Worm (Caenorhabditis elegans) whole organism, late embryonic: ENCODE data around the gene F49E2.2.

ENCODE experiments used
- C38D4.7 ChIP-seq: fragments of 200-800 bp; sonication (Bioruptor generic); optimal IDR thresholded peaks from 2 replicates; lab custom pipeline; 2018; ENCODE audit warnings: mild to moderate bottlenecking, missing genetic modification characterization, moderate library complexity, missing compliant biosample characterization
- K02D7.2 ChIP-seq: sonication (generic microtip); optimal IDR thresholded peaks from 2 replicates; lab custom pipeline; 2017; ENCODE audit warnings: mild to moderate bottlenecking, missing genetic modification characterization, missing compliant biosample characterization
- K09A11.1 ChIP-seq: sonication (generic microtip); optimal IDR thresholded peaks from 2 replicates; lab custom pipeline; 2017; ENCODE audit warnings: antibody characterized with exemption, mild to moderate bottlenecking, missing genetic modification characterization, missing compliant biosample characterization; ENCODE audit not compliant: insufficient read depth
- T23F11.4 ChIP-seq: fragments of 200-800 bp; sonication (Bioruptor generic); optimal IDR thresholded peaks from 2 replicates; lab custom pipeline; 2018; ENCODE audit warnings: mild to moderate bottlenecking, missing genetic modification characterization, missing compliant biosample characterization
- Y22D7AL.16 ChIP-seq: sonication (generic microtip); optimal IDR thresholded peaks from 2 replicates; lab custom pipeline; 2016; ENCODE audit warnings: missing genetic modification characterization, missing compliant biosample characterization
- ahr-1 ChIP-seq: sonication (generic microtip); optimal IDR thresholded peaks from 2 replicates; lab custom pipeline; 2016; ENCODE audit warnings: missing genetic modification characterization, missing compliant biosample characterization
- ama-1 ChIP-seq: fragments of 150-350 bp; optimal IDR thresholded peaks from 2 replicates; lab custom pipeline; 2014
- ceh-19 ChIP-seq: fragments of 200-800 bp; sonication (Bioruptor generic); optimal IDR thresholded peaks from 2 replicates; lab custom pipeline; 2018; ENCODE audit warnings: mild to moderate bottlenecking, missing genetic modification characterization, missing compliant biosample characterization
- ceh-2 ChIP-seq: sonication (generic microtip); optimal IDR thresholded peaks from 2 replicates; lab custom pipeline; 2016; ENCODE audit warnings: missing genotype, missing genetic modification characterization, missing compliant biosample characterization
- ceh-24 ChIP-seq: sonication (generic microtip); optimal IDR thresholded peaks from 2 replicates; lab custom pipeline; 2016; ENCODE audit warnings: mild to moderate bottlenecking, missing genetic modification characterization, missing compliant biosample characterization
- ceh-30 ChIP-seq: fragments of 150-350 bp; optimal IDR thresholded peaks from 2 replicates; lab custom pipeline; 2014; ENCODE audit warnings: missing biosample characterization, missing genetic modification characterization
- ceh-31 ChIP-seq: sonication (generic microtip); optimal IDR thresholded peaks from 2 replicates; lab custom pipeline; 2016; ENCODE audit warnings: missing genetic modification characterization, missing compliant biosample characterization
- ceh-45 ChIP-seq: fragments of 200-800 bp; sonication (Bioruptor generic); IDR thresholded peaks from 2 replicates; pipeline ENCODE4 v1.3.6; 2022; ENCODE audit warnings: missing genetic modification reagents, missing genetic modification characterization, missing compliant biosample characterization
- ceh-48 ChIP-seq: sonication (generic microtip); optimal IDR thresholded peaks from 2 replicates; lab custom pipeline; 2016; ENCODE audit warnings: missing genetic modification characterization, inconsistent platforms, missing compliant biosample characterization
- ceh-9 ChIP-seq: sonication (generic microtip); optimal IDR thresholded peaks from 2 replicates; lab custom pipeline; 2016; ENCODE audit warnings: mild to moderate bottlenecking, missing genetic modification characterization, inconsistent platforms, missing compliant biosample characterization
- elt-4 ChIP-seq: sonication (generic microtip); optimal IDR thresholded peaks from 2 replicates; lab custom pipeline; 2016; ENCODE audit warnings: missing genetic modification characterization, missing compliant biosample characterization
- eyg-1 ChIP-seq: sonication (generic microtip); optimal IDR thresholded peaks from 2 replicates; lab custom pipeline; 2016; ENCODE audit warnings: missing genotype, missing genetic modification characterization, missing compliant biosample characterization
- fax-1 ChIP-seq: sonication (generic microtip); optimal IDR thresholded peaks from 2 replicates; lab custom pipeline; 2016; ENCODE audit warnings: missing genotype, missing genetic modification characterization, missing compliant biosample characterization
- fkh-6 ChIP-seq: sonication (generic microtip); optimal IDR thresholded peaks from 2 replicates; lab custom pipeline; 2016; ENCODE audit warnings: missing genetic modification characterization, missing compliant biosample characterization
- hlh-13 ChIP-seq: fragments of 200-800 bp; sonication (Bioruptor generic); optimal IDR thresholded peaks from 2 replicates; lab custom pipeline; 2018; ENCODE audit warnings: mild to moderate bottlenecking, missing genetic modification characterization, missing compliant biosample characterization
- hlh-15 ChIP-seq: sonication (generic microtip); optimal IDR thresholded peaks from 2 replicates; lab custom pipeline; 2016; ENCODE audit warnings: missing genetic modification characterization, missing compliant biosample characterization
- hlh-6 ChIP-seq: sonication (generic microtip); optimal IDR thresholded peaks from 2 replicates; lab custom pipeline; 2016; ENCODE audit warnings: missing genotype, missing genetic modification characterization, missing compliant biosample characterization
- hlh-8 ChIP-seq: sonication (generic microtip); optimal IDR thresholded peaks from 2 replicates; lab custom pipeline; 2016; ENCODE audit warnings: missing genotype, missing genetic modification characterization, missing compliant biosample characterization
- lim-6 ChIP-seq: sonication (generic microtip); optimal IDR thresholded peaks from 2 replicates; lab custom pipeline; 2016; ENCODE audit warnings: missing genetic modification characterization, missing compliant biosample characterization
- lin-11 ChIP-seq: fragments of 200-800 bp; sonication (Bioruptor generic); optimal IDR thresholded peaks from 2 replicates; lab custom pipeline; 2018; ENCODE audit warnings: mild to moderate bottlenecking, missing genetic modification characterization, missing compliant biosample characterization
- madf-2 ChIP-seq: sonication (generic microtip); optimal IDR thresholded peaks from 2 replicates; lab custom pipeline; 2017; ENCODE audit warnings: missing genetic modification characterization, missing compliant biosample characterization
- mec-3 ChIP-seq: sonication (generic microtip); optimal IDR thresholded peaks from 2 replicates; lab custom pipeline; 2016; ENCODE audit warnings: borderline replicate concordance, missing genetic modification characterization, missing compliant biosample characterization
- nfya-1 ChIP-seq: sonication (generic microtip); optimal IDR thresholded peaks from 2 replicates; lab custom pipeline; 2017; ENCODE audit warnings: missing genetic modification characterization, mild to moderate bottlenecking, missing compliant biosample characterization, antibody characterized with exemption, moderate library complexity
- nhr-11 ChIP-seq: fragments of 150-350 bp; optimal IDR thresholded peaks from 2 replicates; lab custom pipeline; 2014; ENCODE audit warnings: missing biosample characterization, missing genetic modification characterization
- odd-2 ChIP-seq: sonication (generic microtip); optimal IDR thresholded peaks from 2 replicates; lab custom pipeline; 2017; ENCODE audit warnings: antibody characterized with exemption, mild to moderate bottlenecking, missing genetic modification characterization, missing compliant biosample characterization
- pag-3 ChIP-seq: sonication (generic microtip); optimal IDR thresholded peaks from 2 replicates; lab custom pipeline; 2016; ENCODE audit warnings: missing compliant biosample characterization, missing genetic modification characterization, borderline replicate concordance
- pha-4 ChIP-seq: fragments of 150-350 bp; optimal IDR thresholded peaks from 2 replicates; lab custom pipeline; 2018; ENCODE audit warnings: missing biosample characterization, missing genetic modification reagents, missing genetic modification characterization
- pros-1 ChIP-seq: fragments of 150-350 bp; optimal IDR thresholded peaks from 2 replicates; lab custom pipeline; 2014; ENCODE audit warnings: missing biosample characterization, missing genetic modification reagents, missing genetic modification characterization
- ref-2 ChIP-seq: sonication (generic microtip); optimal IDR thresholded peaks from 2 replicates; lab custom pipeline; 2016; ENCODE audit warnings: missing genetic modification characterization, missing compliant biosample characterization
- sox-4 ChIP-seq: sonication (generic microtip); optimal IDR thresholded peaks from 2 replicates; lab custom pipeline; 2017; ENCODE audit warnings: mild to moderate bottlenecking, missing genetic modification characterization, inconsistent platforms, missing compliant biosample characterization
- syd-9 ChIP-seq: sonication (generic microtip); optimal IDR thresholded peaks from 2 replicates; lab custom pipeline; 2016; ENCODE audit warnings: mild to moderate bottlenecking, missing genetic modification characterization, moderate library complexity, missing compliant biosample characterization
- unc-3 ChIP-seq, 2 experiments: fragments of 200-800 bp in 1 of 2; sonication (Bioruptor generic) in 1 of 2; sonication (generic microtip) in 1 of 2; conservative IDR thresholded peaks in 1 of 2; optimal IDR thresholded peaks in 1 of 2; 2 replicates each; pipeline versions ENCODE4 v1.3.6 to Lab custom; 2016 to 2022; ENCODE audit warnings: missing compliant biosample characterization in 2 of 2, missing genetic modification characterization in 2 of 2, missing genetic modification reagents in 1 of 2
- unc-42 ChIP-seq: sonication (generic microtip); optimal IDR thresholded peaks from 2 replicates; lab custom pipeline; 2016; ENCODE audit warnings: missing genotype, missing genetic modification characterization, missing compliant biosample characterization
- ztf-16 ChIP-seq: sonication (generic microtip); optimal IDR thresholded peaks from 2 replicates; lab custom pipeline; 2017; ENCODE audit warnings: missing genetic modification characterization, missing compliant biosample characterization

F49E2.2 gene

DNA sequence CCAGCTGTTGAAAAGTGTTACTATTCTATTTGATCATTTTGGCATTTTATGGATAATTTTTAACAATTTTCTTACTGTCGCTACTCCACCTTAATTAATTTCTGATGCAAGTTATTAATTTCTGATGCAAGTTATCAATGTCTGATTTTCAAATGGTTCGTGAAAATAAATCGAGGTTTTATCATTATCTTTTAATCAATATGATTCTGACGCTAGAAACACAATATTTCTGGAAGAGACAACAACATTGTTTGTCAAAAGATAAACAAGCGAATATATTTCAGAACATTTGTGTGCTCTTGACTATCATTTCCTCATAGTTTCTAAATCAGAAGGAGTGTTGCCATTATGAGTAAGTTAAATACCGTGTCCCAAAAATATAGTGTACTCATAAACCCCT is at the start of gene F49E2.2:
F49E2.2 (plus strand) TSS at position 301 of the 400 bp plus-strand sequence.
- TF ChIP-seq ztf-16 (tag; lab: Kevin White, UChicago): no peak
- TF ChIP-seq ceh-45: no peak
- TF ChIP-seq ahr-1: no peak
- TF ChIP-seq mec-3 (tag; lab: Kevin White, UChicago): no peak
- TF ChIP-seq ceh-24 (tag; lab: Kevin White, UChicago): no peak

DNA sequence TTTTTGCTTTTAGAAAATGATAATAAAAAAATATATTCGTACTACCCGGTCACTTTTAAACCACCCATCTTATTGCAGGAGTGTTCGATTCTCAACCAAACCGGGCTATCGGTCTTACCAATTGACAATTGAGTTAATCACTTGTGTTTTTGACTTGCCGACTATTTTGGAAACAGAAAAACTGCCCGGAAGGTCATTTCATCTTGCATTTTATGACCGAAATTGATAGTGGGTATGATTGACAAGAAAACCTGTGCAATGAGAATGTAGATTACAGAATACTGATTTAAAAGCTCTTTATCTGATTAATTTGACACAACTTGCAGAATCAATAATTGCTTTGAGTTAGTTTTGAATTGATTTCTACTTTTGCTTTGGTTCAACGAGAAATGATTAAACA is 49.4 kb upstream of the F49E2.2 start, which contains the start of gene C07B5.2:
C07B5.2 (minus strand) TSS at position 101 of the 400 bp plus-strand sequence.
- TF ChIP-seq mec-3 (tag; lab: Kevin White, UChicago) (no peak), elt-4 (tag; lab: Kevin White, UChicago) (no peak), lin-11 (no peak), eyg-1 (tag; lab: Kevin White, UChicago) (no peak), unc-42 (tag; lab: Kevin White, UChicago) (no peak), pag-3 (tag; lab: Kevin White, UChicago) (no peak), ceh-31 (tag; lab: Kevin White, UChicago) (no peak), Y22D7AL.16 (tag; lab: Kevin White, UChicago) (no peak), pros-1 (tag; lab: Kevin White, UChicago) (no peak), hlh-15 (tag; lab: Kevin White, UChicago) (no peak), unc-3 (GFP tag; conservative IDR thresholded peaks at IDR 0.05; lab: Robert Waterston, UW) (no peak), unc-3 (tag; optimal IDR thresholded peaks at IDR 0.05; lab: Kevin White, UChicago) (no peak), ceh-2 (no peak), C38D4.7 (no peak), T23F11.4 (no peak), hlh-13 (GFP tag; lab: Kevin White, UChicago) (no peak), nfya-1 (tag; lab: Kevin White, UChicago) (no peak), ceh-48 (no peak), fkh-6 (no peak), ceh-9 (no peak), sox-4 (no peak)

ce11 chrX:9518719-9519118 is 47.8 kb upstream of the F49E2.2 start, which contains the start of gene C07B5.6:
TSS of gene C07B5.6 (plus strand) at chrX:9519019.
- TF ChIP-seq lin-11 (no peak), madf-2 (tag; lab: Kevin White, UChicago) (no peak), C38D4.7 (no peak), ama-1 (lab: Kevin White, UChicago) (no peak), nhr-11 (tag; lab: Kevin White, UChicago) (no peak), hlh-6 (tag; lab: Kevin White, UChicago) (no peak)
- TF ChIP-seq, all 69 proteins: peak for 0

DNA sequence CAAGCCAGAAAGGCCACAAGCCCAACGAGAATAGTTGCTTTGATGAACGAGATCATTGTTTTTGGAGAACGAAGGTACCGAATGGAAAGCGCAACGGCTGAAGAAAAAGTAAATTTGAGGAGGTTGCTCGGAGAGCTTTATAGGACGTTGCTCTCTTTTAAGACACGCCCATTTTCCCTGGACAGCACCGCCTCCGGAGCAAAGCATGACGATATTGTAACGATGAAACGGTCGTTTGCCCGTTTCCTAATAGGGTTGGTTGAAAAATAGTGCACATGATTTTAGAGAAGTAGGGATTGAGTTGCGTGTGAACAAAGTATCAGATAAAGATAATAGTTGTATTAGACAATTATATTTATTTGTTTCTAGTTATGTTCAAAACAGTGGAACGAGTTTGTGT is 43.4 kb upstream of the F49E2.2 start, which contains the start of gene C07B5.3:
C07B5.3 (minus strand) TSS at position 101 of the 400 bp plus-strand sequence.
- no peak for TF ChIP-seq syd-9 (tag; lab: Kevin White, UChicago)
- no peak for TF ChIP-seq pha-4
- TF ChIP-seq K02D7.2: no peak
- no peak for TF ChIP-seq T23F11.4
- TF ChIP-seq lim-6 (tag; lab: Kevin White, UChicago): no peak

- TF ChIP-seq fax-1 (tag; lab: Kevin White, UChicago) (no peak), odd-2 (tag; lab: Kevin White, UChicago) (no peak), ceh-19 (GFP tag; lab: Kevin White, UChicago) (no peak), lin-11 (no peak), K09A11.1 (no peak), hlh-8 (tag; lab: Kevin White, UChicago) (no peak), T23F11.4 (no peak), ama-1 (lab: Kevin White, UChicago) (no peak), ceh-30 (no peak), syd-9 (tag; lab: Kevin White, UChicago) (no peak), ref-2 (tag; lab: Kevin White, UChicago) (no peak), hlh-15 (tag; lab: Kevin White, UChicago) (no peak)
These were observed 38.6 kb upstream of the F49E2.2 start for ce11 chrX:9527898-9528297.
